Fruit fly (Drosophila melanogaster) whole organism, embryonic: ENCODE measurements around the gene CG42488.

Experiments
- CG12744 ChIP-seq: fragments of 200-800 bp; sonication (Bioruptor generic); optimal IDR thresholded peaks from 2 replicates; lab custom pipeline; 2016; ENCODE audit warnings: missing biosample characterization, missing genetic modification characterization
- CG14860 ChIP-seq: fragments of 200-800 bp; sonication (Bioruptor generic); IDR thresholded peaks from 3 replicates; pipeline ENCODE4 v1.3.6; 2022; ENCODE audit warnings: missing biosample characterization, missing genetic modification characterization; ENCODE audit not compliant: partially characterized antibody
- CG15073 ChIP-seq: fragments of 200-800 bp; sonication (Bioruptor generic); optimal IDR thresholded peaks from 2 replicates; lab custom pipeline; 2016; ENCODE audit warnings: missing biosample characterization, missing genetic modification characterization
- CG18764 ChIP-seq: fragments of 200-800 bp; sonication (Bioruptor generic); optimal IDR thresholded peaks from 3 replicates; lab custom pipeline; 2016; ENCODE audit warnings: missing biosample characterization, missing genetic modification characterization
- CG2202 ChIP-seq: fragments of 200-800 bp; sonication (Bioruptor generic); optimal IDR thresholded peaks from 2 replicates; lab custom pipeline; 2018; ENCODE audit warnings: missing biosample characterization, mild to moderate bottlenecking, missing genetic modification characterization
- CG2678 ChIP-seq: fragments of 200-800 bp; sonication (Bioruptor generic); optimal IDR thresholded peaks from 3 replicates; lab custom pipeline; 2019; ENCODE audit warnings: missing biosample characterization, mild to moderate bottlenecking, missing genetic modification characterization, moderate library complexity
- CG31441 ChIP-seq: fragments of 200-800 bp; sonication (Bioruptor generic); IDR thresholded peaks from 2 replicates; pipeline ENCODE4 v1.3.6; 2022; ENCODE audit warnings: missing biosample characterization, missing genetic modification characterization
- CG32772 ChIP-seq: fragments of 200-800 bp; sonication (Bioruptor generic); IDR thresholded peaks from 2 replicates; pipeline ENCODE4 v1.3.6; 2022; ENCODE audit warnings: missing biosample characterization, missing genetic modification characterization
- CG3281 ChIP-seq: fragments of 200-800 bp; sonication (Bioruptor generic); optimal IDR thresholded peaks from 3 replicates; lab custom pipeline; 2017; ENCODE audit warnings: missing biosample characterization, mild to moderate bottlenecking, missing genetic modification characterization
- CG34422 ChIP-seq: fragments of 200-800 bp; sonication (Bioruptor generic); IDR thresholded peaks from 3 replicates; pipeline ENCODE4 v1.3.6; 2022; ENCODE audit warnings: missing biosample characterization, missing genetic modification characterization
- CG42726 ChIP-seq: fragments of 200-800 bp; sonication (Bioruptor generic); IDR thresholded peaks from 2 replicates; pipeline ENCODE4 v1.3.6; 2022; ENCODE audit warnings: missing biosample characterization, missing genetic modification characterization; ENCODE audit not compliant: partially characterized antibody
- CG4360 ChIP-seq: fragments of 200-800 bp; sonication (Bioruptor generic); IDR thresholded peaks from 2 replicates; pipeline ENCODE4 v1.3.6; 2022; ENCODE audit warnings: missing biosample characterization, missing genetic modification characterization
- CG6272 ChIP-seq: fragments of 200-800 bp; sonication (Bioruptor generic); IDR thresholded peaks from 2 replicates; pipeline ENCODE4 v1.3.6; 2022; ENCODE audit warnings: missing biosample characterization, missing genetic modification characterization
- CG7271 ChIP-seq: fragments of 200-800 bp; sonication (Bioruptor generic); optimal IDR thresholded peaks from 2 replicates; lab custom pipeline; 2018; ENCODE audit warnings: missing biosample characterization, mild to moderate bottlenecking, missing genetic modification characterization, moderate library complexity
- CG7745 ChIP-seq: fragments of 200-800 bp; sonication (Bioruptor generic); optimal IDR thresholded peaks from 2 replicates; lab custom pipeline; 2018; ENCODE audit warnings: missing biosample characterization, mild to moderate bottlenecking, missing genetic modification characterization, moderate library complexity
- CG8290 ChIP-seq, 3 experiments: fragments of 200-800 bp; sonication (Bioruptor generic); optimal IDR thresholded peaks; 2 replicates each; lab custom pipeline; 2016 to 2019; ENCODE audit warnings: missing biosample characterization in 3 of 3, missing genetic modification characterization in 3 of 3, mild to moderate bottlenecking in 2 of 3, moderate library complexity in 1 of 3
- CG8924 ChIP-seq: fragments of 200-800 bp; optimal IDR thresholded peaks from 3 replicates; lab custom pipeline; 2019; ENCODE audit warnings: missing biosample characterization, mild to moderate bottlenecking, missing genetic modification characterization, moderate library complexity
- CG9609 ChIP-seq: fragments of 200-800 bp; sonication (Bioruptor generic); optimal IDR thresholded peaks from 3 replicates; lab custom pipeline; 2016; ENCODE audit warnings: missing biosample characterization, missing genetic modification characterization
- D19A ChIP-seq: fragments of 200-800 bp; optimal IDR thresholded peaks from 3 replicates; lab custom pipeline; 2019; ENCODE audit warnings: missing biosample characterization, mild to moderate bottlenecking, missing genetic modification characterization, moderate library complexity
- Dfd ChIP-seq, 2 experiments: fragments of >200 bp; optimal IDR thresholded peaks; 2 replicates each; lab custom pipeline; 2017; ENCODE audit warnings: missing biosample characterization in 2 of 2, missing genetic modification characterization in 2 of 2
- Dll ChIP-seq: fragments of 200-800 bp; sonication (Bioruptor generic); IDR thresholded peaks from 4 replicates; pipeline ENCODE4 v1.3.6; 2022; ENCODE audit warnings: missing biosample characterization, missing genetic modification characterization; ENCODE audit not compliant: partially characterized antibody
- Dp ChIP-seq: fragments of 200-800 bp; sonication (Bioruptor generic); optimal IDR thresholded peaks from 2 replicates; lab custom pipeline; 2018; ENCODE audit warnings: missing biosample characterization, mild to moderate bottlenecking, missing genetic modification characterization, moderate library complexity
- Dref ChIP-seq: fragments of 200-800 bp; sonication (Bioruptor generic); IDR thresholded peaks from 2 replicates; pipeline ENCODE4 v1.3.6; 2022; ENCODE audit warnings: missing biosample characterization, missing genetic modification characterization
- Ets97D ChIP-seq: fragments of 200-800 bp; sonication (Bioruptor generic); optimal IDR thresholded peaks from 3 replicates; lab custom pipeline; 2016; ENCODE audit warnings: missing biosample characterization, missing genetic modification characterization
- Fer2 ChIP-seq: fragments of 200-800 bp; sonication (Bioruptor generic); optimal IDR thresholded peaks from 2 replicates; lab custom pipeline; 2018; ENCODE audit warnings: missing biosample characterization, mild to moderate bottlenecking, missing genetic modification characterization, moderate library complexity
- Gsc ChIP-seq: fragments of 200-800 bp; sonication (Bioruptor generic); IDR thresholded peaks from 2 replicates; pipeline ENCODE4 v1.3.6; 2022; ENCODE audit warnings: missing biosample characterization, missing genetic modification characterization
- HmgD ChIP-seq: fragments of 200-800 bp; sonication (Bioruptor generic); optimal IDR thresholded peaks from 3 replicates; lab custom pipeline; 2016; ENCODE audit warnings: missing biosample characterization, missing genetic modification characterization
- Meics ChIP-seq: fragments of 200-800 bp; sonication (Bioruptor generic); optimal IDR thresholded peaks from 2 replicates; lab custom pipeline; 2017; ENCODE audit warnings: missing biosample characterization, mild to moderate bottlenecking, missing genetic modification characterization
- NC2α ChIP-seq: fragments of 200-800 bp; sonication (Bioruptor generic); optimal IDR thresholded peaks from 2 replicates; lab custom pipeline; 2016; ENCODE audit warnings: missing biosample characterization, missing genetic modification characterization
- Pdp1 ChIP-seq, 2 experiments: fragments of 200-800 bp; sonication (Bioruptor generic); optimal IDR thresholded peaks; 3 replicates each; lab custom pipeline; 2016; ENCODE audit warnings: missing biosample characterization in 2 of 2, missing genetic modification characterization in 2 of 2, mild to moderate bottlenecking in 1 of 2, moderate library complexity in 1 of 2
- Sin3A ChIP-seq: fragments of >200 bp; optimal IDR thresholded peaks from 2 replicates; lab custom pipeline; 2018
- Tbp ChIP-seq: fragments of >200 bp; optimal IDR thresholded peaks from 2 replicates; lab custom pipeline; 2018; ENCODE audit warnings: missing biosample characterization, missing genetic modification characterization
- ap ChIP-seq: fragments of 200-800 bp; sonication (Bioruptor generic); IDR thresholded peaks from 2 replicates; pipeline ENCODE4 v1.3.6; 2022; ENCODE audit warnings: missing biosample characterization, missing genetic modification characterization
- ara ChIP-seq: fragments of 200-800 bp; sonication (Bioruptor generic); IDR thresholded peaks from 2 replicates; pipeline ENCODE4 v1.3.6; 2022; ENCODE audit warnings: missing biosample characterization, missing genetic modification characterization
- br ChIP-seq: fragments of >200 bp; optimal IDR thresholded peaks from 2 replicates; lab custom pipeline; 2017
- crol ChIP-seq: fragments of 200-800 bp; sonication (Bioruptor generic); IDR thresholded peaks from 2 replicates; pipeline ENCODE4 v1.3.6; 2022; ENCODE audit warnings: missing biosample characterization, missing genetic modification characterization
- danr ChIP-seq: fragments of 200-800 bp; sonication (Bioruptor generic); IDR thresholded peaks from 2 replicates; pipeline ENCODE4 v1.3.6; 2022; ENCODE audit warnings: missing biosample characterization, missing genetic modification characterization
- dysf ChIP-seq: fragments of 200-800 bp; sonication (Bioruptor generic); IDR thresholded peaks from 3 replicates; pipeline ENCODE4 v1.3.6; 2022; ENCODE audit warnings: missing biosample characterization, missing genetic modification characterization
- ewg ChIP-seq: fragments of 200-800 bp; sonication (Bioruptor generic); optimal IDR thresholded peaks from 3 replicates; lab custom pipeline; 2017; ENCODE audit warnings: mild to moderate bottlenecking, missing biosample characterization, missing genetic modification reagents, missing genetic modification characterization
- gce ChIP-seq: fragments of 200-800 bp; sonication (Bioruptor generic); IDR thresholded peaks from 3 replicates; pipeline ENCODE4 v1.3.6; 2022; ENCODE audit warnings: missing biosample characterization, missing genetic modification characterization
- hth ChIP-seq: fragments of >200 bp; optimal IDR thresholded peaks from 2 replicates; lab custom pipeline; 2017; ENCODE audit warnings: inconsistent platforms
- knrl ChIP-seq: fragments of 200-800 bp; sonication (Bioruptor generic); IDR thresholded peaks from 3 replicates; pipeline ENCODE4 v1.3.6; 2022; ENCODE audit warnings: missing biosample characterization, missing genetic modification characterization; ENCODE audit not compliant: partially characterized antibody
- maf-S ChIP-seq: fragments of 200-800 bp; sonication (Bioruptor generic); optimal IDR thresholded peaks from 2 replicates; lab custom pipeline; 2016; ENCODE audit warnings: missing biosample characterization, missing genetic modification characterization
- nerfin-1 ChIP-seq: fragments of 200-800 bp; sonication (Bioruptor generic); optimal IDR thresholded peaks from 3 replicates; lab custom pipeline; 2019; ENCODE audit warnings: missing biosample characterization, mild to moderate bottlenecking, missing genetic modification characterization, moderate library complexity
- nmo ChIP-seq: fragments of 200-800 bp; sonication (Bioruptor generic); optimal IDR thresholded peaks from 2 replicates; lab custom pipeline; 2018; ENCODE audit warnings: missing biosample characterization, mild to moderate bottlenecking, missing genetic modification characterization, moderate library complexity
- pan ChIP-seq, 4 experiments: fragments of >200 bp in 3 of 4; fragments of 200-800 bp in 1 of 4; sonication (Bioruptor generic) in 1 of 4; optimal IDR thresholded peaks in 3 of 4; IDR thresholded peaks in 1 of 4; 2 replicates each; pipeline versions ENCODE4 v1.3.6 to Lab custom; 2017 to 2022; ENCODE audit warnings: missing biosample characterization in 2 of 4, missing genetic modification characterization in 2 of 4, mixed read lengths in 1 of 4
- pfk ChIP-seq: fragments of 200-800 bp; sonication (Bioruptor generic); optimal IDR thresholded peaks from 2 replicates; lab custom pipeline; 2018; ENCODE audit warnings: missing biosample characterization, mild to moderate bottlenecking, missing genetic modification characterization, moderate library complexity
- pzg ChIP-seq: fragments of 200-800 bp; sonication (Bioruptor generic); optimal IDR thresholded peaks from 3 replicates; lab custom pipeline; 2018; ENCODE audit warnings: missing biosample characterization, mild to moderate bottlenecking, missing genetic modification characterization, moderate library complexity
- ranshi ChIP-seq: fragments of 200-800 bp; sonication (Bioruptor generic); IDR thresholded peaks from 2 replicates; pipeline ENCODE4 v1.3.6; 2022; ENCODE audit warnings: missing biosample characterization, missing genetic modification characterization
- row ChIP-seq: fragments of 200-800 bp; sonication (Bioruptor generic); IDR thresholded peaks from 3 replicates; pipeline ENCODE4 v1.3.6; 2022; ENCODE audit warnings: missing biosample characterization, missing genetic modification characterization
- run ChIP-seq: fragments of 200-800 bp; sonication (Bioruptor generic); optimal IDR thresholded peaks from 3 replicates; lab custom pipeline; 2018; ENCODE audit warnings: missing biosample characterization, mild to moderate bottlenecking, missing genetic modification characterization
- sens ChIP-seq: fragments of 200-800 bp; sonication (Bioruptor generic); peaks from one replicate; lab custom pipeline; 2016; ENCODE audit warnings: missing biosample characterization, missing genetic modification characterization

The CG42488 gene

DNA sequence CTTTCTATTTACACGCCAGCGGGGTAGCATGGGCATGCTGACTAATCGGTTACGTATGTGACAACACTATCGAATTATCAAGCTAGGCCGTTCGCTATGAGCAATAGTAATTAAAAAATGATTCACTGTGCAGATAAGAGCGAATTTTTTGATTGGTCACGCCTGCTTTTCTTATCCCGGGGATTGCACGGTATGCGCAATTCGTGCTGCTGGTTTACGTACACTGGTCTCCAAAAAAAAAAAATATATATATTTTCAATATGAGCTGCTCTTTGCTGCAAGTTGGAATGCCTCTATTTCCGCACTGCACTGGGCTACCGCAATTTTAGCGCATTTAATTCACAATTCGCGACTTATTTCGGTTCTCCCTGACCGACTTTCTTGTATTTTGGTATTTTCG lies 7.5 kb downstream of the CG42488 start (continued):
- TF ChIP-seq pfk (GFP tag; lab: Kevin White, UChicago) (no peak), hth (lab: Kevin White, UChicago) (no peak), CG4360 (GFP tag; lab: Robert Waterston, UW) (no peak), CG32772 (GFP tag; lab: Robert Waterston, UW) (peak; percentile 37; the same call in 1 of the 2 replicates), D19A (tag; lab: Kevin White, UChicago) (no peak), knrl (no peak), Fer2 (no peak), run (tag; lab: Kevin White, UChicago) (no peak), CG6272 (GFP tag; lab: Robert Waterston, UW) (no peak), ranshi (GFP tag; lab: Robert Waterston, UW) (no peak), CG18764 (GFP tag; lab: Kevin White, UChicago) (no peak), CG12744 (GFP tag; lab: Kevin White, UChicago) (no peak), nmo (no peak), CG7745 (no peak), CG14860 (GFP tag; lab: Robert Waterston, UW) (no peak), pan (optimal IDR thresholded peaks at IDR 0.05; lab: Kevin White, UChicago) (no peak), pan (GFP tag; optimal IDR thresholded peaks at IDR 0.05 in 1 of 2, IDR thresholded peaks at IDR 0.05 in 1 of 2) (no peak), CG2678 (tag; lab: Kevin White, UChicago) (no peak), CG3281 (no peak), CG15073 (GFP tag; lab: Kevin White, UChicago) (no peak), Dfd (GFP tag; optimal IDR thresholded peaks at IDR 0.05; lab: Kevin White, UChicago) (no peak), sens (GFP tag; lab: Kevin White, UChicago) (peak; percentile 92), danr (GFP tag; lab: Robert Waterston, UW) (no peak), Dref (GFP tag; lab: Robert Waterston, UW) (no peak), CG31441 (GFP tag; lab: Robert Waterston, UW) (no peak), ara (GFP tag; lab: Robert Waterston, UW) (no peak), br (no peak), CG8924 (tag; lab: Kevin White, UChicago) (no peak), CG9609 (GFP tag; lab: Kevin White, UChicago) (no peak), CG7271 (tag; lab: Kevin White, UChicago) (no peak), CG8290 (GFP tag; optimal IDR thresholded peaks at IDR 0.05; lab: Kevin White, UChicago) (no peak), CG8290 (tag; optimal IDR thresholded peaks at IDR 0.05; lab: Kevin White, UChicago) (peak in 1 of 2 experiments; percentile 54), Dll (GFP tag; lab: Robert Waterston, UW) (no peak), Pdp1 (GFP tag; optimal IDR thresholded peaks at IDR 0.05; lab: Kevin White, UChicago) (peak in 1 of 2 experiments; percentile 22), ewg (GFP tag; lab: Kevin White, UChicago) (no peak), crol (GFP tag; lab: Robert Waterston, UW) (no peak), Ets97D (GFP tag; lab: Kevin White, UChicago) (no peak), row (GFP tag; lab: Robert Waterston, UW) (no peak; the same call in 2 of the 3 replicates), HmgD (no peak), dysf (GFP tag; lab: Robert Waterston, UW) (no peak), Sin3A (lab: Kevin White, UChicago) (no peak), gce (GFP tag; lab: Robert Waterston, UW) (no peak), Tbp (GFP tag; lab: Kevin White, UChicago) (no peak), CG34422 (no peak), Meics (peak; percentile 24), CG2202 (no peak), CG42726 (GFP tag; lab: Robert Waterston, UW) (no peak), pzg (no peak), nerfin-1 (tag; lab: Kevin White, UChicago) (no peak), Dp (GFP tag; lab: Kevin White, UChicago) (no peak), NC2α (GFP tag; lab: Kevin White, UChicago) (no peak), Gsc (GFP tag; lab: Robert Waterston, UW) (no peak), ap (GFP tag; lab: Robert Waterston, UW) (peak; percentile 26; the same call in 1 of the 2 replicates), maf-S (no peak)
